Fruit fly (Drosophila melanogaster) whole organism, wandering third instar larva: ENCODE measurements around the gene CG15625.

Source experiments
- pan ChIP-seq: fragments of >200 bp; optimal IDR thresholded peaks from 2 replicates; lab custom pipeline; 2017
- usp ChIP-seq: fragments of >200 bp; optimal IDR thresholded peaks from 2 replicates; lab custom pipeline; 2017; ENCODE audit warnings: missing biosample characterization, missing genetic modification characterization

DNA sequence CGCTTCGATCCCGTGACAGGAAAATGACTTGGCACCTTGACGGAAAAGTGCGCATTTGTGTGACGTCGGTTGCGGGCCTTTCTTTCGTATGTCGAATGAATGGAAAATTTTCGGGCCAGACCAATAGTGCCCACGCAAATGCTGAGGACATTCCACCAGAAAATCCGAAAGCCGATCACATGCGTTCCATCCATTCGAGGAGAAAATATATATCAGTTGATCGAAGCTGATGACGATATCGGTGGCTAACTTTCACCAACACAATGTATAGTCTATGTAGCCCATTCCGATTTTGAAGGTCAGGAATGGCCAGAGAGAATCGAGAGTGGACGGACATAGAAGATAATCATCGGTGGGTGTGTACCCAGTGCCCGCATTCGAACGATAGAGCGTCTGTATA is 8.4 kb downstream of the CG15625 start:
- no peak for TF ChIP-seq usp (GFP tag; lab: Kevin White, UChicago)
- TF ChIP-seq pan = no peak
